Fruit fly (Drosophila melanogaster): ENCODE data around the gene CG5895.

Gene CG5895

dm6 chr3L:16043045-16043781, 7.9 kb downstream of the CG5895 start (continued):
- TF ChIP-seq ash1 (GFP tag; optimal IDR thresholded peaks at IDR 0.05) = no peak
- 0 out of 2 replicates have a peak, but pooled peaks have one; percentile 33 for TF ChIP-seq CG4730 (GFP tag; IDR thresholded peaks at IDR 0.05)
- TF ChIP-seq CG4820 (GFP tag; optimal IDR thresholded peaks at IDR 0.05) = no peak
- TF ChIP-seq Hey (tag; optimal IDR thresholded peaks at IDR 0.05) = no peak
- TF ChIP-seq hkb (optimal IDR thresholded peaks at IDR 0.05) = no peak
- TF ChIP-seq hkb (GFP tag; IDR thresholded peaks at IDR 0.05) = peak; percentile 69
- no peak for TF ChIP-seq Trl (optimal IDR thresholded peaks at IDR 0.05)
- TF ChIP-seq Trl (GFP tag; optimal IDR thresholded peaks at IDR 0.05) = no peak
- TF ChIP-seq CG17912 (GFP tag; optimal IDR thresholded peaks at IDR 0.05) = no peak
- no peak for TF ChIP-seq Vsx1 (GFP tag; optimal IDR thresholded peaks at IDR 0.05)
- TF ChIP-seq Dek (tag; optimal IDR thresholded peaks at IDR 0.05) = no peak
- TF ChIP-seq vfl (GFP tag; optimal IDR thresholded peaks at IDR 0.05) = no peak
- TF ChIP-seq NFAT (GFP tag; IDR thresholded peaks at IDR 0.05) = no peak
- TF ChIP-seq slp2 (GFP tag; optimal IDR thresholded peaks at IDR 0.05) = no peak
- no peak for TF ChIP-seq ap (GFP tag; IDR thresholded peaks at IDR 0.05)
- no peak; the same call in 1 of the 2 replicates for TF ChIP-seq CG10366 (GFP tag; IDR thresholded peaks at IDR 0.05)
- TF ChIP-seq CG14710 (tag; optimal IDR thresholded peaks at IDR 0.05) = peak; percentile 66
- TF ChIP-seq slou (GFP tag; optimal IDR thresholded peaks at IDR 0.05) = no peak
- TF ChIP-seq Blimp-1 (GFP tag; optimal IDR thresholded peaks at IDR 0.05) = peak; percentile 70
- TF ChIP-seq CG10543 (GFP tag; optimal IDR thresholded peaks at IDR 0.05) = no peak
- TF ChIP-seq jigr1 (GFP tag; IDR thresholded peaks at IDR 0.05) = no peak
- TF ChIP-seq nerfin-2 (GFP tag; IDR thresholded peaks at IDR 0.05; ENCODE audit: partially characterized antibody) = no peak
- TF ChIP-seq CG4854 (GFP tag; optimal IDR thresholded peaks at IDR 0.05) = no peak
- no peak for TF ChIP-seq Doc3 (GFP tag; IDR thresholded peaks at IDR 0.05; ENCODE audit: partially characterized antibody)
- TF ChIP-seq CG10654 (GFP tag; optimal IDR thresholded peaks at IDR 0.05) = peak; percentile 13
- TF ChIP-seq CG11093 (GFP tag; IDR thresholded peaks at IDR 0.05) = no peak
- peak; percentile 68 for TF ChIP-seq CG17829 (tag; optimal IDR thresholded peaks at IDR 0.05)
- no peak for TF ChIP-seq Kr (GFP tag; optimal IDR thresholded peaks at IDR 0.05)
- no peak for TF ChIP-seq tio (GFP tag; optimal IDR thresholded peaks at IDR 0.05)
- 0 out of 3 replicates have a peak, but pooled peaks have one; percentile 37 for TF ChIP-seq zfh1 (GFP tag; IDR thresholded peaks at IDR 0.05)
- TF ChIP-seq CG8478 (optimal IDR thresholded peaks at IDR 0.05) = no peak
- TF ChIP-seq Dll (GFP tag; IDR thresholded peaks at IDR 0.05; ENCODE audit: partially characterized antibody) = no peak
- TF ChIP-seq gsb-n (tag; optimal IDR thresholded peaks at IDR 0.05) = peak; percentile 55
- no peak for TF ChIP-seq Lhr (GFP tag; optimal IDR thresholded peaks at IDR 0.05)
- peak; percentile 79 for TF ChIP-seq CG17385 (GFP tag; optimal IDR thresholded peaks at IDR 0.05)
- TF ChIP-seq oc (tag; optimal IDR thresholded peaks at IDR 0.05) = no peak
- TF ChIP-seq CG14014 (GFP tag; IDR thresholded peaks at IDR 0.05) = peak; percentile 15; the same call in 1 of the 2 replicates
- TF ChIP-seq CG12744 (GFP tag; optimal IDR thresholded peaks at IDR 0.05) = no peak
- no peak for TF ChIP-seq gt (GFP tag; IDR thresholded peaks at IDR 0.05)
- TF ChIP-seq CG18619 (GFP tag; optimal IDR thresholded peaks at IDR 0.05) = no peak
- TF ChIP-seq MBD-R2 (GFP tag; IDR thresholded peaks at IDR 0.05) = no peak
- TF ChIP-seq CG14050 (GFP tag; IDR thresholded peaks at IDR 0.05) = no peak
- no peak for TF ChIP-seq cas (GFP tag; IDR thresholded peaks at IDR 0.05)
- no peak for TF ChIP-seq CG13894 (tag; optimal IDR thresholded peaks at IDR 0.05)
- TF ChIP-seq CG30020 (tag; optimal IDR thresholded peaks at IDR 0.05) = no peak
- TF ChIP-seq Sin3A (optimal IDR thresholded peaks at IDR 0.05) = no peak
- no peak for TF ChIP-seq CG13123 (GFP tag; optimal IDR thresholded peaks at IDR 0.05)
- TF ChIP-seq CG1024 (GFP tag; IDR thresholded peaks at IDR 0.05) = no peak
- no peak for TF ChIP-seq CG6765 (GFP tag; optimal IDR thresholded peaks at IDR 0.05)
- TF ChIP-seq ro (GFP tag; IDR thresholded peaks at IDR 0.05) = no peak
- TF ChIP-seq CG13296 (GFP tag; optimal IDR thresholded peaks at IDR 0.05) = peak; percentile 42
- 0 out of 3 replicates have a peak, but pooled peaks have one; percentile 30 for TF ChIP-seq CG34422 (GFP tag; IDR thresholded peaks at IDR 0.05)
